Worm (Caenorhabditis elegans) whole organism, early embryonic: ENCODE data around the gene F46H6.5.

Experiments
- B0310.2 ChIP-seq: sonication (generic microtip); optimal IDR thresholded peaks from 2 replicates; lab custom pipeline; 2016; ENCODE audit warnings: mild to moderate bottlenecking, missing genetic modification characterization, missing compliant biosample characterization
- F13C5.2 ChIP-seq: sonication (generic microtip); optimal IDR thresholded peaks from 2 replicates; lab custom pipeline; 2017; ENCODE audit warnings: mild to moderate bottlenecking, missing genetic modification characterization, inconsistent platforms, missing compliant biosample characterization
- aly-1 ChIP-seq: sonication (generic microtip); optimal IDR thresholded peaks from 2 replicates; lab custom pipeline; 2016; ENCODE audit warnings: missing genetic modification characterization, missing compliant biosample characterization
- ama-1 ChIP-seq: fragments of 150-350 bp; optimal IDR thresholded peaks from 2 replicates; lab custom pipeline; 2014
- ceh-13 ChIP-seq: fragments of 200-800 bp; sonication (Bioruptor generic); optimal IDR thresholded peaks from 2 replicates; lab custom pipeline; 2018; ENCODE audit warnings: mild to moderate bottlenecking, missing genetic modification characterization, missing compliant biosample characterization
- ceh-36 ChIP-seq: sonication (generic microtip); optimal IDR thresholded peaks from 2 replicates; lab custom pipeline; 2016; ENCODE audit warnings: missing genetic modification characterization, inconsistent platforms, missing compliant biosample characterization
- ets-7 ChIP-seq: sonication (generic microtip); optimal IDR thresholded peaks from 2 replicates; lab custom pipeline; 2016; ENCODE audit warnings: missing genotype, missing genetic modification characterization, missing compliant biosample characterization
- flt-1 ChIP-seq: fragments of 200-800 bp; sonication (Bioruptor generic); IDR thresholded peaks from 2 replicates; pipeline ENCODE4 v1.3.6; 2022; ENCODE audit warnings: missing genetic modification characterization, missing compliant biosample characterization
- hmbx-1 ChIP-seq: sonication (generic microtip); optimal IDR thresholded peaks from 2 replicates; lab custom pipeline; 2016; ENCODE audit warnings: mild to moderate bottlenecking, missing genetic modification characterization, missing compliant biosample characterization
- hmg-4 ChIP-seq: fragments of 200-800 bp; sonication (Bioruptor generic); optimal IDR thresholded peaks from 2 replicates; lab custom pipeline; 2018; ENCODE audit warnings: mild to moderate bottlenecking, missing genetic modification characterization, missing compliant biosample characterization
- pes-1 ChIP-seq: fragments of 200-800 bp; sonication (Bioruptor generic); IDR thresholded peaks from 2 replicates; pipeline ENCODE4 v1.3.6; 2022; ENCODE audit warnings: missing genetic modification reagents, missing genetic modification characterization, missing compliant biosample characterization
- scrt-1 ChIP-seq: fragments of 200-800 bp; sonication (Bioruptor generic); IDR thresholded peaks from 2 replicates; pipeline ENCODE4 v1.3.6; 2022; ENCODE audit warnings: missing genetic modification characterization, missing compliant biosample characterization
- sea-1 ChIP-seq: fragments of 200-800 bp; sonication (Bioruptor generic); conservative IDR thresholded peaks from 2 replicates; pipeline ENCODE4 v1.3.6; 2022; ENCODE audit warnings: missing genetic modification characterization, missing compliant biosample characterization
- tbx-11 ChIP-seq: fragments of 200-800 bp; sonication (Bioruptor generic); IDR thresholded peaks from 2 replicates; pipeline ENCODE4 v1.3.6; 2022; ENCODE audit warnings: missing genetic modification characterization, missing compliant biosample characterization
- tbx-37 ChIP-seq: fragments of 200-800 bp; sonication (Bioruptor generic); conservative IDR thresholded peaks from 2 replicates; pipeline ENCODE4 v1.3.6; 2022; ENCODE audit warnings: missing genetic modification reagents, missing genetic modification characterization, missing compliant biosample characterization
- tra-4 ChIP-seq: sonication (generic microtip); optimal IDR thresholded peaks from 2 replicates; lab custom pipeline; 2017; ENCODE audit warnings: missing genetic modification characterization, missing compliant biosample characterization

F46H6.5 gene

ce11 chrX:4492199-4492598 is at the start of gene F46H6.5:
TSS of gene F46H6.5 (minus strand) at chrX:4492208.
- TF ChIP-seq ama-1 (lab: Kevin White, UChicago) = no peak
- no peak for TF ChIP-seq ceh-13 (GFP tag; lab: Kevin White, UChicago)
- no peak for TF ChIP-seq tbx-37 (GFP tag; lab: Robert Waterston, UW)
- no peak for TF ChIP-seq aly-1 (tag; lab: Kevin White, UChicago)
- no peak for TF ChIP-seq tbx-11 (GFP tag; lab: Robert Waterston, UW)
- no peak for TF ChIP-seq F13C5.2
- no peak for TF ChIP-seq hmbx-1 (tag; lab: Kevin White, UChicago)

- TF ChIP-seq sea-1 (GFP tag; lab: Robert Waterston, UW) = no peak
- no peak for TF ChIP-seq flt-1 (GFP tag; lab: Robert Waterston, UW)
- no peak for TF ChIP-seq F13C5.2
- TF ChIP-seq tra-4 (tag; lab: Kevin White, UChicago) = no peak
- TF ChIP-seq scrt-1 (GFP tag; lab: Robert Waterston, UW) = no peak
- TF ChIP-seq ceh-36 (tag; lab: Kevin White, UChicago) = no peak
- TF ChIP-seq hmg-4 (GFP tag; lab: Kevin White, UChicago) = no peak
- TF ChIP-seq hmbx-1 (tag; lab: Kevin White, UChicago) = no peak
- no peak for TF ChIP-seq pes-1
- TF ChIP-seq B0310.2 = no peak
- TF ChIP-seq ama-1 (lab: Kevin White, UChicago) = no peak
These were observed 42.1 kb upstream of the F46H6.5 start for ce11 chrX:4534112-4534511.

- peak; percentile 19 for TF ChIP-seq hmg-4 (GFP tag; lab: Kevin White, UChicago)
- no peak for TF ChIP-seq ama-1 (lab: Kevin White, UChicago)
These were observed 40.2 kb upstream of the F46H6.5 start, which contains the start of gene nhr-35 for ce11 chrX:4532160-4532741. TSS of gene nhr-35 (plus strand) at chrX:4532691.

ce11 chrX:4530426-4531044 is 38.5 kb upstream of the F46H6.5 start:
- no peak for TF ChIP-seq pes-1
- no peak for TF ChIP-seq hmbx-1 (tag; lab: Kevin White, UChicago)
- no peak for TF ChIP-seq sea-1 (GFP tag; lab: Robert Waterston, UW)
- TF ChIP-seq flt-1 (GFP tag; lab: Robert Waterston, UW) = no peak
- no peak for TF ChIP-seq hmg-4 (GFP tag; lab: Kevin White, UChicago)

- TF ChIP-seq tra-4 (tag; lab: Kevin White, UChicago) (no peak), ceh-13 (GFP tag; lab: Kevin White, UChicago) (no peak)
These were observed 36.9 kb upstream of the F46H6.5 start for ce11 chrX:4528905-4529304.

- TF ChIP-seq aly-1 (tag; lab: Kevin White, UChicago) = no peak
- TF ChIP-seq F13C5.2 = no peak
- TF ChIP-seq tbx-37 (GFP tag; lab: Robert Waterston, UW) = no peak
- no peak for TF ChIP-seq ceh-36 (tag; lab: Kevin White, UChicago)
- TF ChIP-seq ets-7 (tag; lab: Kevin White, UChicago) = no peak
- no peak for TF ChIP-seq sea-1 (GFP tag; lab: Robert Waterston, UW)
- no peak for TF ChIP-seq ama-1 (lab: Kevin White, UChicago)
- TF ChIP-seq ceh-13 (GFP tag; lab: Kevin White, UChicago) = no peak
- no peak for TF ChIP-seq flt-1 (GFP tag; lab: Robert Waterston, UW)
- TF ChIP-seq hmbx-1 (tag; lab: Kevin White, UChicago) = no peak
These were observed 34.4 kb upstream of the F46H6.5 start for ce11 chrX:4526412-4526811.

ce11 chrX:4524844-4525243 is 32.8 kb upstream of the F46H6.5 start:
- TF ChIP-seq ceh-13 (GFP tag; lab: Kevin White, UChicago) = no peak
- TF ChIP-seq pes-1 = 0 out of 2 replicates have a peak, but pooled peaks have one; percentile 12

- no peak for TF ChIP-seq aly-1 (tag; lab: Kevin White, UChicago)
- TF ChIP-seq flt-1 (GFP tag; lab: Robert Waterston, UW) = peak; percentile 40; the same call in 1 of the 2 replicates
- 0 out of 2 replicates have a peak, but pooled peaks have one; percentile 36 for TF ChIP-seq tbx-37 (GFP tag; lab: Robert Waterston, UW)
- peak; percentile 53; the same call in 1 of the 2 replicates for TF ChIP-seq scrt-1 (GFP tag; lab: Robert Waterston, UW)
- TF ChIP-seq B0310.2 = peak; percentile 71
- TF ChIP-seq ceh-13 (GFP tag; lab: Kevin White, UChicago) = no peak
- TF ChIP-seq F13C5.2 = peak; percentile 76
- TF ChIP-seq hmg-4 (GFP tag; lab: Kevin White, UChicago) = peak; percentile 90
- TF ChIP-seq ama-1 (lab: Kevin White, UChicago) = peak; percentile 32
- TF ChIP-seq tra-4 (tag; lab: Kevin White, UChicago) = no peak
- 0 out of 2 replicates have a peak, but pooled peaks have one; percentile 20 for TF ChIP-seq sea-1 (GFP tag; lab: Robert Waterston, UW)
- peak; percentile 46 for TF ChIP-seq pes-1
These were observed 31.9 kb upstream of the F46H6.5 start, which contains the start of gene pdi-2 for ce11 chrX:4523887-4524350. TSS of gene pdi-2 (plus strand) at chrX:4524155.
